Worm (Caenorhabditis elegans) whole organism, midembryonic: ENCODE results near the gene gpd-3.

Experiments
- T22C8.4 ChIP-seq: fragments of 200-800 bp; sonication (Bioruptor generic); IDR thresholded peaks from 2 replicates; pipeline ENCODE4 v1.3.6; 2022; ENCODE audit warnings: missing genetic modification characterization, missing compliant biosample characterization
- cog-1 ChIP-seq: sonication (generic microtip); optimal IDR thresholded peaks from 2 replicates; lab custom pipeline; 2016; ENCODE audit warnings: missing genetic modification characterization, missing compliant biosample characterization
- flt-1 ChIP-seq: fragments of 200-800 bp; sonication (Bioruptor generic); IDR thresholded peaks from 2 replicates; pipeline ENCODE4 v1.3.6; 2022; ENCODE audit warnings: missing genetic modification characterization, missing compliant biosample characterization
- klf-2 ChIP-seq: fragments of 200-800 bp; sonication (Bioruptor generic); conservative IDR thresholded peaks from 2 replicates; pipeline ENCODE4 v1.3.6; 2022; ENCODE audit warnings: missing genetic modification reagents, missing genetic modification characterization, missing compliant biosample characterization
- med-1 ChIP-seq: sonication (generic microtip); optimal IDR thresholded peaks from 2 replicates; lab custom pipeline; 2017; ENCODE audit warnings: missing genetic modification characterization, mild to moderate bottlenecking, missing compliant biosample characterization, antibody characterized with exemption, missing genetic modification reagents; ENCODE audit not compliant: insufficient read depth
- ref-1 ChIP-seq: fragments of 200-800 bp; sonication (Bioruptor generic); conservative IDR thresholded peaks from 2 replicates; pipeline ENCODE4 v1.3.6; 2022; ENCODE audit warnings: missing genetic modification reagents, missing genetic modification characterization, missing compliant biosample characterization
- tab-1 ChIP-seq: fragments of 200-800 bp; sonication (Bioruptor generic); IDR thresholded peaks from 2 replicates; pipeline ENCODE4 v1.3.6; 2022; ENCODE audit warnings: missing genetic modification characterization, missing compliant biosample characterization
- ztf-23 ChIP-seq: fragments of 200-800 bp; sonication (Bioruptor generic); IDR thresholded peaks from 2 replicates; pipeline ENCODE4 v1.3.6; 2022; ENCODE audit warnings: missing genetic modification reagents, missing genetic modification characterization, missing compliant biosample characterization
- ztf-29 ChIP-seq: fragments of 200-800 bp; sonication (Bioruptor generic); IDR thresholded peaks from 2 replicates; pipeline ENCODE4 v1.3.6; 2022; ENCODE audit warnings: missing genetic modification reagents, missing genetic modification characterization, missing compliant biosample characterization

- TF ChIP-seq cog-1 (tag; lab: Kevin White, UChicago), result no peak
- no peak for TF ChIP-seq ztf-29 (GFP tag; lab: Robert Waterston, UW)
- no peak for TF ChIP-seq med-1 (GFP tag; lab: Kevin White, UChicago)
- TF ChIP-seq klf-2, result no peak
- no peak for TF ChIP-seq ref-1
- TF ChIP-seq flt-1 (GFP tag; lab: Robert Waterston, UW), result no peak
- no peak for TF ChIP-seq tab-1 (GFP tag; lab: Robert Waterston, UW)
- no peak for TF ChIP-seq ztf-23 (GFP tag; lab: Robert Waterston, UW)
- TF ChIP-seq T22C8.4 (GFP tag; lab: Robert Waterston, UW), result no peak
Observed at ce11 chrX:3115134-3116032, 2.2 kb upstream of the gpd-3 start.
